Worm (Caenorhabditis elegans) whole organism, L4 larva: Measurements from ENCODE around the gene ZC443.1.
A peak's percentile ranks its signal among the peaks of the same experiment; 100 is the strongest.

Experiments
- D1046.2 ChIP-seq: fragments of 200-800 bp; sonication (Bioruptor generic); IDR thresholded peaks from 2 replicates; pipeline ENCODE4 v1.3.6; 2022; ENCODE audit warnings: missing genetic modification characterization, missing compliant biosample characterization
- F26F4.8 ChIP-seq: fragments of 200-800 bp; sonication (Bioruptor generic); conservative IDR thresholded peaks from 2 replicates; pipeline ENCODE4 v1.3.6; 2022; ENCODE audit warnings: missing genetic modification characterization, missing compliant biosample characterization
- R02D3.7 ChIP-seq: fragments of 150-350 bp; sonication (generic microtip); optimal IDR thresholded peaks from 3 replicates; lab custom pipeline; 2014; ENCODE audit warnings: missing biosample characterization, missing genetic modification characterization
- Y48G9A.11 ChIP-seq: fragments of 200-800 bp; sonication (Bioruptor generic); IDR thresholded peaks from 2 replicates; pipeline ENCODE4 v1.3.6; 2022; ENCODE audit warnings: missing genetic modification reagents, missing genetic modification characterization, missing compliant biosample characterization
- Y5F2A.4 ChIP-seq: fragments of 200-800 bp; sonication (Bioruptor generic); optimal IDR thresholded peaks from 2 replicates; lab custom pipeline; 2018; ENCODE audit warnings: mild to moderate bottlenecking, missing genetic modification characterization, missing compliant biosample characterization
- Y75B8A.6 ChIP-seq: fragments of 200-800 bp; sonication (Bioruptor generic); IDR thresholded peaks from 2 replicates; pipeline ENCODE4 v1.3.6; 2022; ENCODE audit warnings: missing genetic modification reagents, missing genetic modification characterization, missing compliant biosample characterization
- ZK546.5 ChIP-seq, 2 experiments: sonication (generic microtip); optimal IDR thresholded peaks; 2 replicates each; lab custom pipeline; 2017; ENCODE audit warnings: missing biosample characterization in 2 of 2, missing genetic modification characterization in 2 of 2
- aha-1 ChIP-seq: fragments of 150-350 bp; peaks from one replicate; lab custom pipeline; 2014; ENCODE audit warnings: missing biosample characterization, missing genetic modification characterization
- ceh-20 ChIP-seq: fragments of 200-800 bp; sonication (Bioruptor generic); IDR thresholded peaks from 2 replicates; pipeline ENCODE4 v1.3.6; 2022; ENCODE audit warnings: missing genetic modification reagents, missing genetic modification characterization, missing compliant biosample characterization
- ceh-32 ChIP-seq: sonication (generic microtip); optimal IDR thresholded peaks from 2 replicates; lab custom pipeline; 2016; ENCODE audit warnings: mild to moderate bottlenecking, missing genetic modification characterization, missing compliant biosample characterization; ENCODE audit not compliant: poor library complexity
- ces-1 ChIP-seq: fragments of 150-350 bp; sonication (generic microtip); optimal IDR thresholded peaks from 4 replicates; lab custom pipeline; 2014; ENCODE audit warnings: missing biosample characterization, missing genetic modification reagents, missing genetic modification characterization
- cey-2 ChIP-seq: sonication (generic microtip); optimal IDR thresholded peaks from 3 replicates; lab custom pipeline; 2017; ENCODE audit warnings: missing genetic modification characterization, mild to moderate bottlenecking, missing compliant biosample characterization, antibody characterized with exemption, borderline replicate concordance; ENCODE audit not compliant: insufficient read depth
- ctbp-1 ChIP-seq: fragments of 200-800 bp; sonication (Bioruptor generic); IDR thresholded peaks from 2 replicates; pipeline ENCODE4 v1.3.6; 2022; ENCODE audit warnings: missing genetic modification reagents, missing genetic modification characterization, missing compliant biosample characterization
- daf-16 ChIP-seq, 3 experiments: sonication (generic microtip); optimal IDR thresholded peaks; 2 replicates each; lab custom pipeline; 2016 to 2017; ENCODE audit warnings: missing genetic modification characterization in 3 of 3, missing genetic modification reagents in 3 of 3, mild to moderate bottlenecking in 2 of 3, missing compliant biosample characterization in 2 of 3, missing biosample characterization in 1 of 3, moderate library complexity in 1 of 3
- daf-8 ChIP-seq: fragments of 200-800 bp; sonication (Bioruptor generic); IDR thresholded peaks from 2 replicates; pipeline ENCODE4 v1.3.6; 2022; ENCODE audit warnings: missing genetic modification characterization, missing compliant biosample characterization
- dpl-1 ChIP-seq: fragments of 150-350 bp; optimal IDR thresholded peaks from 2 replicates; lab custom pipeline; 2014; ENCODE audit warnings: missing biosample characterization, missing genetic modification reagents, missing genetic modification characterization
- duxl-1 ChIP-seq: sonication (generic microtip); optimal IDR thresholded peaks from 2 replicates; lab custom pipeline; 2016; ENCODE audit warnings: mild to moderate bottlenecking, missing genetic modification characterization, moderate library complexity, missing compliant biosample characterization; ENCODE audit not compliant: poor library complexity
- egl-27 ChIP-seq: sonication (generic microtip); optimal IDR thresholded peaks from 3 replicates; lab custom pipeline; 2017; ENCODE audit warnings: missing biosample characterization, missing genetic modification reagents, missing genetic modification characterization
- hlh-11 ChIP-seq: fragments of 200-800 bp; sonication (Bioruptor generic); optimal IDR thresholded peaks from 2 replicates; lab custom pipeline; 2018; ENCODE audit warnings: mild to moderate bottlenecking, missing genetic modification characterization, missing compliant biosample characterization
- hmg-1.1 ChIP-seq: fragments of 200-800 bp; sonication (Bioruptor generic); IDR thresholded peaks from 2 replicates; pipeline ENCODE4 v1.3.6; 2022; ENCODE audit warnings: missing genetic modification reagents, missing genetic modification characterization, missing compliant biosample characterization
- lim-7 ChIP-seq: fragments of 200-800 bp; sonication (Bioruptor generic); IDR thresholded peaks from 2 replicates; pipeline ENCODE4 v1.3.6; 2022; ENCODE audit warnings: missing genetic modification characterization, missing compliant biosample characterization
- lin-1 ChIP-seq: fragments of 200-800 bp; sonication (Bioruptor generic); IDR thresholded peaks from 2 replicates; pipeline ENCODE4 v1.3.6; 2022; ENCODE audit warnings: missing genetic modification reagents, missing genetic modification characterization, missing compliant biosample characterization
- lin-15B ChIP-seq: fragments of 150-350 bp; sonication (generic microtip); optimal IDR thresholded peaks from 3 replicates; lab custom pipeline; 2014; ENCODE audit warnings: missing biosample characterization, missing genetic modification characterization
- madf-5 ChIP-seq, 2 experiments: fragments of 200-800 bp; sonication (Bioruptor generic); IDR thresholded peaks; 2 replicates each; pipeline ENCODE4 v1.3.6; 2022; ENCODE audit warnings: missing compliant biosample characterization in 2 of 2, missing genetic modification characterization in 2 of 2
- mdt-29 ChIP-seq: fragments of 200-800 bp; sonication (Bioruptor generic); IDR thresholded peaks from 2 replicates; pipeline ENCODE4 v1.3.6; 2022; ENCODE audit warnings: missing genetic modification reagents, missing genetic modification characterization, missing compliant biosample characterization
- nhr-10 ChIP-seq: fragments of 150-350 bp; optimal IDR thresholded peaks from 2 replicates; lab custom pipeline; 2014; ENCODE audit warnings: missing biosample characterization, missing genetic modification characterization
- nhr-111 ChIP-seq: fragments of 200-800 bp; sonication (Bioruptor generic); optimal IDR thresholded peaks from 2 replicates; lab custom pipeline; 2018; ENCODE audit warnings: mild to moderate bottlenecking, missing genetic modification characterization, missing compliant biosample characterization
- nhr-25 ChIP-seq: sonication (generic microtip); optimal IDR thresholded peaks from 2 replicates; lab custom pipeline; 2017; ENCODE audit warnings: missing genetic modification characterization, mild to moderate bottlenecking, missing compliant biosample characterization, antibody characterized with exemption, moderate library complexity, borderline replicate concordance; ENCODE audit not compliant: insufficient read depth
- nhr-41 ChIP-seq: fragments of 200-800 bp; sonication (Bioruptor generic); IDR thresholded peaks from 2 replicates; pipeline ENCODE4 v1.3.6; 2022; ENCODE audit warnings: missing genetic modification reagents, missing genetic modification characterization, missing compliant biosample characterization
- nhr-42 ChIP-seq: fragments of 200-800 bp; sonication (Bioruptor generic); IDR thresholded peaks from 2 replicates; pipeline ENCODE4 v1.3.6; 2022; ENCODE audit warnings: missing genetic modification characterization, missing compliant biosample characterization
- nhr-48 ChIP-seq: sonication (generic microtip); optimal IDR thresholded peaks from 2 replicates; lab custom pipeline; 2016; ENCODE audit warnings: mild to moderate bottlenecking, missing genetic modification characterization, missing compliant biosample characterization
- nhr-6 ChIP-seq: fragments of 150-350 bp; optimal IDR thresholded peaks from 2 replicates; lab custom pipeline; 2014; ENCODE audit warnings: missing biosample characterization, missing genetic modification characterization
- pha-4 ChIP-seq, 2 experiments: fragments of 150-350 bp in 1 of 2; fragments of 200-800 bp in 1 of 2; sonication (Bioruptor generic) in 1 of 2; IDR thresholded peaks in 1 of 2; optimal IDR thresholded peaks in 1 of 2; 2 replicates each; pipeline versions ENCODE4 v1.3.6 to Lab custom; 2014 to 2022; ENCODE audit warnings: missing genetic modification characterization in 2 of 2, missing genetic modification reagents in 2 of 2, missing biosample characterization in 1 of 2, missing compliant biosample characterization in 1 of 2
- rbr-2 ChIP-seq: sonication (generic microtip); optimal IDR thresholded peaks from 2 replicates; lab custom pipeline; 2016; ENCODE audit warnings: missing genotype, missing genetic modification characterization, missing compliant biosample characterization
- sdz-12 ChIP-seq: fragments of 200-800 bp; sonication (Bioruptor generic); optimal IDR thresholded peaks from 2 replicates; lab custom pipeline; 2018; ENCODE audit warnings: mild to moderate bottlenecking, missing genetic modification characterization, missing compliant biosample characterization
- snpc-4 ChIP-seq: fragments of 150-350 bp; optimal IDR thresholded peaks from 2 replicates; lab custom pipeline; 2014; ENCODE audit warnings: missing biosample characterization, missing genetic modification characterization
- spr-3 ChIP-seq: fragments of 200-800 bp; sonication (Bioruptor generic); optimal IDR thresholded peaks from 2 replicates; lab custom pipeline; 2018; ENCODE audit warnings: mild to moderate bottlenecking, missing genetic modification characterization, missing compliant biosample characterization
- tra-1 ChIP-seq: fragments of 200-800 bp; sonication (Bioruptor generic); IDR thresholded peaks from 2 replicates; pipeline ENCODE4 v1.3.6; 2022; ENCODE audit warnings: missing genetic modification reagents, missing genetic modification characterization, missing compliant biosample characterization
- unc-39 ChIP-seq: sonication (generic microtip); optimal IDR thresholded peaks from 2 replicates; lab custom pipeline; 2017; ENCODE audit warnings: missing biosample characterization, missing genetic modification characterization
- unc-62 ChIP-seq, 3 experiments: fragments of 150-350 bp in 1 of 3; sonication (generic microtip); optimal IDR thresholded peaks in 2 of 3; peaks in 1 of 3; 1 replicate in 1 of 3; 2 replicates in 2 of 3; lab custom pipeline; 2014 to 2017; ENCODE audit warnings: missing biosample characterization in 3 of 3, missing genetic modification characterization in 3 of 3, missing genetic modification reagents in 3 of 3, missing genotype in 1 of 3
- zfp-2 ChIP-seq: sonication (generic microtip); optimal IDR thresholded peaks from 2 replicates; lab custom pipeline; 2016; ENCODE audit warnings: mild to moderate bottlenecking, missing genetic modification characterization, missing compliant biosample characterization
- zip-11 ChIP-seq: fragments of 200-800 bp; sonication (Bioruptor generic); IDR thresholded peaks from 2 replicates; pipeline ENCODE4 v1.3.6; 2022; ENCODE audit warnings: missing genetic modification characterization, missing compliant biosample characterization

ZC443.1 gene

ce11 chrV:12780248-12780647 lies 29.6 kb downstream of the ZC443.1 start (continued):
- TF ChIP-seq nhr-10 (no peak), zip-11 (GFP tag; lab: Robert Waterston, UW) (peak; percentile 75), lim-7 (GFP tag; lab: Robert Waterston, UW) (peak; percentile 97), duxl-1 (peak; percentile 14), nhr-6 (tag; lab: Kevin White, UChicago) (peak; percentile 73), unc-62 (GFP tag; optimal IDR thresholded peaks at IDR 0.05 in 1 of 2; lab: Kevin White, UChicago) (peak in 1 of 2 experiments; percentile 80), unc-62 (tag; optimal IDR thresholded peaks at IDR 0.05; lab: Kevin White, UChicago) (no peak), rbr-2 (tag; lab: Kevin White, UChicago) (peak; percentile 59), snpc-4 (no peak), egl-27 (tag; lab: Kevin White, UChicago) (no peak), cey-2 (tag; lab: Kevin White, UChicago) (no peak), nhr-111 (peak; percentile 84), ceh-20 (0 out of 2 replicates have a peak, but pooled peaks have one; percentile 47), Y75B8A.6 (GFP tag; lab: Robert Waterston, UW) (peak; percentile 55; the same call in 1 of the 2 replicates), spr-3 (GFP tag; lab: Kevin White, UChicago) (peak; percentile 72), nhr-48 (tag; lab: Kevin White, UChicago) (peak; percentile 0), hlh-11 (tag; lab: Kevin White, UChicago) (peak; percentile 56), sdz-12 (GFP tag; lab: Kevin White, UChicago) (peak; percentile 91), madf-5 (GFP tag; IDR thresholded peaks at IDR 0.05; lab: Robert Waterston, UW) (peak in 1 of 2 experiments; percentile 92; a peak in 2 of 4 replicates), dpl-1 (GFP tag; lab: Kevin White, UChicago) (peak; percentile 18), ZK546.5 (tag; optimal IDR thresholded peaks at IDR 0.05; lab: Kevin White, UChicago) (no peak), R02D3.7 (tag; lab: Kevin White, UChicago) (no peak), ces-1 (GFP tag; lab: Kevin White, UChicago) (no peak), daf-8 (GFP tag; lab: Robert Waterston, UW) (0 out of 2 replicates have a peak, but pooled peaks have one; percentile 38), nhr-41 (GFP tag; lab: Robert Waterston, UW) (no peak; the same call in 1 of the 2 replicates), F26F4.8 (GFP tag; lab: Robert Waterston, UW) (peak; percentile 75; the same call in 1 of the 2 replicates), aha-1 (tag; lab: Kevin White, UChicago) (peak; percentile 82), ctbp-1 (GFP tag; lab: Robert Waterston, UW) (peak; percentile 88), Y48G9A.11 (GFP tag; lab: Robert Waterston, UW) (peak; percentile 85), pha-4 (GFP tag; IDR thresholded peaks at IDR 0.05; lab: Robert Waterston, UW) (peak; percentile 86), pha-4 (tag; optimal IDR thresholded peaks at IDR 0.05; lab: Kevin White, UChicago) (no peak), lin-15B (tag; lab: Kevin White, UChicago) (no peak), Y5F2A.4 (GFP tag; lab: Kevin White, UChicago) (peak; percentile 15), D1046.2 (peak; percentile 87), zfp-2 (tag; lab: Kevin White, UChicago) (peak; percentile 28), tra-1 (GFP tag; lab: Robert Waterston, UW) (peak; percentile 84), hmg-1.1 (GFP tag; lab: Robert Waterston, UW) (peak; percentile 90), daf-16 (GFP tag; optimal IDR thresholded peaks at IDR 0.05; lab: Kevin White, UChicago) (peak; percentile 22 to 62), daf-16 (tag; optimal IDR thresholded peaks at IDR 0.05; lab: Kevin White, UChicago) (no peak), nhr-25 (no peak), lin-1 (peak; percentile 86), unc-39 (tag; lab: Kevin White, UChicago) (no peak), nhr-42 (no peak), mdt-29 (GFP tag; lab: Robert Waterston, UW) (0 out of 2 replicates have a peak, but pooled peaks have one; percentile 47), ceh-32 (tag; lab: Kevin White, UChicago) (no peak)
